Fruit fly (Drosophila melanogaster): ENCODE measurements around the gene yata.

The yata gene

DNA sequence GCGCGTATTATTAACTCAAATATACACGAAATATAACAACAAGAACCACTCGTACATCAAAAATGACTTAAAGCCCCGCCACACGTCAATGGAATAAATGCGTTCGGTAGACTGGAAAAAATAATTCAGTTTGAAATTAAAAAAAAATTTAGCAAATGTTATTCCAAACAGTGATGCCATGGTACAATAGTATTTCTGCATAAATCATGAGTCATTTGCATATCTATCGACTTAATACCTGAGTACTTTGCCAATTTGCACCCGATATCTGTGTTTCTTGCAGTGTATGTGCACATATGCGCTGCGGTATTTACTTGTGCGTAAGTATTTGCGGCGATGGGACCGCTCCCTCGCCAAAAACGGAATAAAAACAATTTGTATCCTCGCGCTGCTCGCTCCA lies 14.1 kb downstream of the yata start (continued):
- TF ChIP-seq vnd (GFP tag; IDR thresholded peaks at IDR 0.05; ENCODE audit: partially characterized antibody) (no peak), sr (GFP tag; IDR thresholded peaks at IDR 0.05) (no peak), CG6654 (GFP tag; optimal IDR thresholded peaks at IDR 0.05) (no peak), caup (GFP tag; optimal IDR thresholded peaks at IDR 0.05; ENCODE audit: severe bottlenecking) (no peak), Hmr (GFP tag; optimal IDR thresholded peaks at IDR 0.05) (no peak), Dref (GFP tag; IDR thresholded peaks at IDR 0.05) (no peak), CHES-1-like (GFP tag; optimal IDR thresholded peaks at IDR 0.05) (no peak), CG7987 (GFP tag; optimal IDR thresholded peaks at IDR 0.05) (no peak), CG6272 (GFP tag; IDR thresholded peaks at IDR 0.05) (no peak), CG10565 (GFP tag; optimal IDR thresholded peaks at IDR 0.05) (no peak), Side (GFP tag; optimal IDR thresholded peaks at IDR 0.05) (peak; percentile 22), sqz (GFP tag; optimal IDR thresholded peaks at IDR 0.05) (no peak), CG16779 (GFP tag; IDR thresholded peaks at IDR 0.05) (no peak), otp (GFP tag; IDR thresholded peaks at IDR 0.05) (no peak; the same call in 2 of the 3 replicates), lbe (GFP tag; optimal IDR thresholded peaks at IDR 0.05) (peak; percentile 98), CG15601 (tag; optimal IDR thresholded peaks at IDR 0.05) (no peak), Oli (tag; optimal IDR thresholded peaks at IDR 0.05) (peak; percentile 19), da (GFP tag; optimal IDR thresholded peaks at IDR 0.05) (no peak), CG13287 (GFP tag; IDR thresholded peaks at IDR 0.05; ENCODE audit: partially characterized antibody) (no peak), CG13296 (GFP tag; optimal IDR thresholded peaks at IDR 0.05) (no peak), B-H2 (GFP tag; optimal IDR thresholded peaks at IDR 0.05) (no peak), ase (GFP tag; IDR thresholded peaks at IDR 0.05) (no peak), mam (GFP tag; optimal IDR thresholded peaks at IDR 0.05) (peak; percentile 23), CG18011 (GFP tag; optimal IDR thresholded peaks at IDR 0.05) (no peak), amos (GFP tag; IDR thresholded peaks at IDR 0.05; ENCODE audit: partially characterized antibody) (no peak), CG18619 (GFP tag; optimal IDR thresholded peaks at IDR 0.05) (no peak), ham (GFP tag; IDR thresholded peaks at IDR 0.05) (no peak), CG6175 (GFP tag; IDR thresholded peaks at IDR 0.05) (no peak), CG8765 (GFP tag; IDR thresholded peaks at IDR 0.05) (no peak), CG30431 (GFP tag; optimal IDR thresholded peaks at IDR 0.05) (peak; percentile 15), Gsc (GFP tag; IDR thresholded peaks at IDR 0.05) (no peak), CG10543 (GFP tag; optimal IDR thresholded peaks at IDR 0.05) (no peak), CG2678 (tag; optimal IDR thresholded peaks at IDR 0.05) (peak; percentile 25), CG8281 (tag; optimal IDR thresholded peaks at IDR 0.05) (no peak), CG33557 (GFP tag; optimal IDR thresholded peaks at IDR 0.05) (no peak), esg (GFP tag; conservative IDR thresholded peaks at IDR 0.05) (peak; percentile 45), CG2202 (tag; optimal IDR thresholded peaks at IDR 0.05) (no peak), Eip74EF (GFP tag; optimal IDR thresholded peaks at IDR 0.05) (no peak), Ssrp (tag; optimal IDR thresholded peaks at IDR 0.05) (peak; percentile 8), ttk (GFP tag; IDR thresholded peaks at IDR 0.05) (no peak), dm (GFP tag; optimal IDR thresholded peaks at IDR 0.05) (no peak), Hr78 (GFP tag; optimal IDR thresholded peaks at IDR 0.05) (no peak), CG7963 (GFP tag; IDR thresholded peaks at IDR 0.05; ENCODE audit: partially characterized antibody) (no peak), unpg (GFP tag; optimal IDR thresholded peaks at IDR 0.05) (peak; percentile 44), CG17802 (tag; optimal IDR thresholded peaks at IDR 0.05) (no peak), kah (GFP tag; optimal IDR thresholded peaks at IDR 0.05) (no peak), sima (GFP tag; optimal IDR thresholded peaks at IDR 0.05) (no peak), dan (GFP tag; IDR thresholded peaks at IDR 0.05) (no peak), CG7839 (tag; optimal IDR thresholded peaks at IDR 0.05) (peak; percentile 35), CG5245 (GFP tag; optimal IDR thresholded peaks at IDR 0.05) (no peak)

Data from whole organism, embryonic.